Fruit fly (Drosophila melanogaster): Measurements from ENCODE around the gene CG13949.

dm6 chr2L:838786-839185 lies 16.4 kb upstream of the CG13949 start:
- TF ChIP-seq Lpt (GFP tag; optimal IDR thresholded peaks at IDR 0.05) = no peak
- no peak for TF ChIP-seq Sox15 (GFP tag; optimal IDR thresholded peaks at IDR 0.05)
- TF ChIP-seq eg (GFP tag; IDR thresholded peaks at IDR 0.05) = no peak
- TF ChIP-seq CG6854 (GFP tag; optimal IDR thresholded peaks at IDR 0.05) = no peak
- TF ChIP-seq pdm3 (GFP tag; optimal IDR thresholded peaks at IDR 0.05) = no peak
- no peak for TF ChIP-seq CG8632 (GFP tag; optimal IDR thresholded peaks at IDR 0.05)
- no peak for TF ChIP-seq Hr4 (GFP tag; optimal IDR thresholded peaks at IDR 0.05)
- no peak for TF ChIP-seq lz (GFP tag; optimal IDR thresholded peaks at IDR 0.05)

Measured in whole organism, prepupa.